Worm (Caenorhabditis elegans) whole organism, early embryonic: Measurements from ENCODE around the gene srsx-35.

Experiments used
- B0310.2 ChIP-seq: sonication (generic microtip); optimal IDR thresholded peaks from 2 replicates; lab custom pipeline; 2016; ENCODE audit warnings: mild to moderate bottlenecking, missing genetic modification characterization, missing compliant biosample characterization
- aly-1 ChIP-seq: sonication (generic microtip); optimal IDR thresholded peaks from 2 replicates; lab custom pipeline; 2016; ENCODE audit warnings: missing genetic modification characterization, missing compliant biosample characterization
- ama-1 ChIP-seq: fragments of 150-350 bp; optimal IDR thresholded peaks from 2 replicates; lab custom pipeline; 2014
- ceh-13 ChIP-seq: fragments of 200-800 bp; sonication (Bioruptor generic); optimal IDR thresholded peaks from 2 replicates; lab custom pipeline; 2018; ENCODE audit warnings: mild to moderate bottlenecking, missing genetic modification characterization, missing compliant biosample characterization
- ceh-36 ChIP-seq: sonication (generic microtip); optimal IDR thresholded peaks from 2 replicates; lab custom pipeline; 2016; ENCODE audit warnings: missing genetic modification characterization, inconsistent platforms, missing compliant biosample characterization
- ets-7 ChIP-seq: sonication (generic microtip); optimal IDR thresholded peaks from 2 replicates; lab custom pipeline; 2016; ENCODE audit warnings: missing genotype, missing genetic modification characterization, missing compliant biosample characterization
- flt-1 ChIP-seq: fragments of 200-800 bp; sonication (Bioruptor generic); IDR thresholded peaks from 2 replicates; pipeline ENCODE4 v1.3.6; 2022; ENCODE audit warnings: missing genetic modification characterization, missing compliant biosample characterization
- hmbx-1 ChIP-seq: sonication (generic microtip); optimal IDR thresholded peaks from 2 replicates; lab custom pipeline; 2016; ENCODE audit warnings: mild to moderate bottlenecking, missing genetic modification characterization, missing compliant biosample characterization
- hmg-4 ChIP-seq: fragments of 200-800 bp; sonication (Bioruptor generic); optimal IDR thresholded peaks from 2 replicates; lab custom pipeline; 2018; ENCODE audit warnings: mild to moderate bottlenecking, missing genetic modification characterization, missing compliant biosample characterization
- hnd-1 ChIP-seq: sonication (generic microtip); optimal IDR thresholded peaks from 2 replicates; lab custom pipeline; 2016; ENCODE audit warnings: missing genetic modification characterization, missing compliant biosample characterization
- pes-1 ChIP-seq: fragments of 200-800 bp; sonication (Bioruptor generic); IDR thresholded peaks from 2 replicates; pipeline ENCODE4 v1.3.6; 2022; ENCODE audit warnings: missing genetic modification reagents, missing genetic modification characterization, missing compliant biosample characterization
- scrt-1 ChIP-seq: fragments of 200-800 bp; sonication (Bioruptor generic); IDR thresholded peaks from 2 replicates; pipeline ENCODE4 v1.3.6; 2022; ENCODE audit warnings: missing genetic modification characterization, missing compliant biosample characterization
- sea-1 ChIP-seq: fragments of 200-800 bp; sonication (Bioruptor generic); conservative IDR thresholded peaks from 2 replicates; pipeline ENCODE4 v1.3.6; 2022; ENCODE audit warnings: missing genetic modification characterization, missing compliant biosample characterization
- tbx-11 ChIP-seq: fragments of 200-800 bp; sonication (Bioruptor generic); IDR thresholded peaks from 2 replicates; pipeline ENCODE4 v1.3.6; 2022; ENCODE audit warnings: missing genetic modification characterization, missing compliant biosample characterization
- tbx-37 ChIP-seq: fragments of 200-800 bp; sonication (Bioruptor generic); conservative IDR thresholded peaks from 2 replicates; pipeline ENCODE4 v1.3.6; 2022; ENCODE audit warnings: missing genetic modification reagents, missing genetic modification characterization, missing compliant biosample characterization
- tra-4 ChIP-seq: sonication (generic microtip); optimal IDR thresholded peaks from 2 replicates; lab custom pipeline; 2017; ENCODE audit warnings: missing genetic modification characterization, missing compliant biosample characterization

The srsx-35 gene

ce11 chrV:20721934-20722333 lies 40.7 kb downstream of the srsx-35 start, which contains the start of gene Y44A6C.2:
Gene Y44A6C.2, plus strand, starts transcription at chrV:20722234.
- TF ChIP-seq ceh-13 (GFP tag; lab: Kevin White, UChicago) (no peak), scrt-1 (GFP tag; lab: Robert Waterston, UW) (no peak), ets-7 (tag; lab: Kevin White, UChicago) (no peak), ama-1 (lab: Kevin White, UChicago) (no peak), B0310.2 (tag; lab: Kevin White, UChicago) (no peak), tra-4 (tag; lab: Kevin White, UChicago) (no peak), hnd-1 (tag; lab: Kevin White, UChicago) (no peak), tbx-11 (GFP tag; lab: Robert Waterston, UW) (no peak)

ce11 chrV:20722447-20722846 lies 41.2 kb downstream of the srsx-35 start:
- TF ChIP-seq ceh-36 (tag; lab: Kevin White, UChicago) (no peak), tbx-11 (GFP tag; lab: Robert Waterston, UW) (no peak), aly-1 (tag; lab: Kevin White, UChicago) (no peak), hmg-4 (GFP tag; lab: Kevin White, UChicago) (no peak), ama-1 (lab: Kevin White, UChicago) (no peak), ceh-13 (GFP tag; lab: Kevin White, UChicago) (no peak)

- TF ChIP-seq tbx-11 (GFP tag; lab: Robert Waterston, UW) = no peak
- no peak for TF ChIP-seq aly-1 (tag; lab: Kevin White, UChicago)
- no peak for TF ChIP-seq ceh-36 (tag; lab: Kevin White, UChicago)
Measured at ce11 chrV:20727458-20727857, 46.2 kb downstream of the srsx-35 start.

ce11 chrV:20728763-20729350 lies 47.6 kb downstream of the srsx-35 start, which contains the start of gene ipla-3:
Gene ipla-3, minus strand, starts transcription at chrV:20729272.
- no peak for TF ChIP-seq ama-1 (lab: Kevin White, UChicago)
- no peak for TF ChIP-seq ceh-13 (GFP tag; lab: Kevin White, UChicago)
- TF ChIP-seq pes-1 (GFP tag; lab: Robert Waterston, UW) = no peak
- TF ChIP-seq tra-4 (tag; lab: Kevin White, UChicago) = no peak
- TF ChIP-seq tbx-37 = no peak
- TF ChIP-seq ets-7 (tag; lab: Kevin White, UChicago) = no peak
- TF ChIP-seq tbx-11 (GFP tag; lab: Robert Waterston, UW) = no peak
- TF ChIP-seq hmg-4 (GFP tag; lab: Kevin White, UChicago) = no peak
- TF ChIP-seq B0310.2 (tag; lab: Kevin White, UChicago) = no peak
- no peak for TF ChIP-seq scrt-1 (GFP tag; lab: Robert Waterston, UW)
- no peak for TF ChIP-seq sea-1 (GFP tag; lab: Robert Waterston, UW)

- no peak for TF ChIP-seq flt-1 (GFP tag; lab: Robert Waterston, UW)
- no peak for TF ChIP-seq tra-4 (tag; lab: Kevin White, UChicago)
- no peak for TF ChIP-seq ama-1 (lab: Kevin White, UChicago)
- no peak for TF ChIP-seq ets-7 (tag; lab: Kevin White, UChicago)
- TF ChIP-seq hmbx-1 (tag; lab: Kevin White, UChicago) = no peak
- no peak for TF ChIP-seq hnd-1 (tag; lab: Kevin White, UChicago)
- TF ChIP-seq scrt-1 (GFP tag; lab: Robert Waterston, UW) = no peak
- no peak for TF ChIP-seq aly-1 (tag; lab: Kevin White, UChicago)
Measured at ce11 chrV:20731787-20732186, 50.6 kb downstream of the srsx-35 start, which contains the start of gene srxa-1. Gene srxa-1, plus strand, starts transcription at chrV:20732087.
